Worm (Caenorhabditis elegans) whole organism, midembryonic: ENCODE measurements around the gene T01H10.11.

Source experiments
- T22C8.4 ChIP-seq: fragments of 200-800 bp; sonication (Bioruptor generic); IDR thresholded peaks from 2 replicates; pipeline ENCODE4 v1.3.6; 2022; ENCODE audit warnings: missing genetic modification characterization, missing compliant biosample characterization
- cog-1 ChIP-seq: sonication (generic microtip); optimal IDR thresholded peaks from 2 replicates; lab custom pipeline; 2016; ENCODE audit warnings: missing genetic modification characterization, missing compliant biosample characterization
- flt-1 ChIP-seq: fragments of 200-800 bp; sonication (Bioruptor generic); IDR thresholded peaks from 2 replicates; pipeline ENCODE4 v1.3.6; 2022; ENCODE audit warnings: missing genetic modification characterization, missing compliant biosample characterization
- klf-2 ChIP-seq: fragments of 200-800 bp; sonication (Bioruptor generic); conservative IDR thresholded peaks from 2 replicates; pipeline ENCODE4 v1.3.6; 2022; ENCODE audit warnings: missing genetic modification reagents, missing genetic modification characterization, missing compliant biosample characterization
- med-1 ChIP-seq: sonication (generic microtip); optimal IDR thresholded peaks from 2 replicates; lab custom pipeline; 2017; ENCODE audit warnings: missing genetic modification characterization, mild to moderate bottlenecking, missing compliant biosample characterization, antibody characterized with exemption, missing genetic modification reagents; ENCODE audit not compliant: insufficient read depth
- ref-1 ChIP-seq: fragments of 200-800 bp; sonication (Bioruptor generic); conservative IDR thresholded peaks from 2 replicates; pipeline ENCODE4 v1.3.6; 2022; ENCODE audit warnings: missing genetic modification reagents, missing genetic modification characterization, missing compliant biosample characterization
- tab-1 ChIP-seq: fragments of 200-800 bp; sonication (Bioruptor generic); IDR thresholded peaks from 2 replicates; pipeline ENCODE4 v1.3.6; 2022; ENCODE audit warnings: missing genetic modification characterization, missing compliant biosample characterization
- ztf-23 ChIP-seq: fragments of 200-800 bp; sonication (Bioruptor generic); IDR thresholded peaks from 2 replicates; pipeline ENCODE4 v1.3.6; 2022; ENCODE audit warnings: missing genetic modification reagents, missing genetic modification characterization, missing compliant biosample characterization
- ztf-29 ChIP-seq: fragments of 200-800 bp; sonication (Bioruptor generic); IDR thresholded peaks from 2 replicates; pipeline ENCODE4 v1.3.6; 2022; ENCODE audit warnings: missing genetic modification reagents, missing genetic modification characterization, missing compliant biosample characterization

Gene T01H10.11

DNA sequence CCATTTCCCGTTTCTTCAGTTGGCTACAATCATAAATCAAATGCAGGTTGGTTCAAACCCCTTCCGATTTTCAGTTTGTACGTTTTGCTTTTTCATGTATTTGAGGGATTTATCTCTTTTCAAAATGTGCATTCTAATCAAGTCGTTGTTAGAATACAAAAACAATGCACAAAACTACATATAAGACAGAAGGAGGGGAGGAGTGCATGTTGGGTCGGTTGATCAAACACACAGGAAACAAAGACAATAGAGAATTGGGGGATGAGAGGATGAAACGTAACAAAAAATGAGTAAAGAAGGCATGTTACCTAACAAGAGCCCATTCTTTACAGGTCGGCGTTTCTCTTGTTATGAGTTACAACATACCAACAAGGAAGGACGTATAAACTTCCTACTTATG is 25.3 kb upstream of the T01H10.11 start:
- TF ChIP-seq ztf-23 (GFP tag; lab: Robert Waterston, UW) = no peak
- no peak for TF ChIP-seq ref-1
- no peak for TF ChIP-seq klf-2
- TF ChIP-seq T22C8.4 = no peak
- TF ChIP-seq med-1 (GFP tag; lab: Kevin White, UChicago) = no peak
- TF ChIP-seq flt-1 = no peak
- no peak for TF ChIP-seq tab-1 (GFP tag; lab: Robert Waterston, UW)
- TF ChIP-seq cog-1 (tag; lab: Kevin White, UChicago) = no peak
- TF ChIP-seq ztf-29 (GFP tag; lab: Robert Waterston, UW) = no peak

DNA sequence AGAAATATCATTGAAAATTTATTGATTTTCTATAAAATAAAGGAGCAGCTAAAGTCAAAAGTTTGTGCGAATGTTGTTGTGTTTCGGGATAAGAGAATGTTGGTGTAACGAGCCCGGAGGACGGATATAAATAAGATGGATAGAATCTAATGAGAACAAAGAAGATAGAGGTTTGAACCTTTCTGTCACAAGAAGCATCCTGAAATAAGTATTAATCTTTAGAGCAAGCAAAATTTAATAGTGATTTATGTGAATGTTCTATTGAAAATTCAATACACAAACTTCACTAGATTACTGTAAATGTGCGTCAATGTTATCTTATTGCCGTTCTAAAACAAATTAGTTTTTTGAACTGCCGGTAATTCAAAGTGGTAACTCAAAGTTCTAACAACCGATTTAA is 19.5 kb upstream of the T01H10.11 start, which contains the start of gene W03G11.3:
Gene W03G11.3, minus strand, starts transcription at position 101 of the 400 bp plus-strand sequence.
- TF ChIP-seq tab-1 (GFP tag; lab: Robert Waterston, UW) = no peak
- TF ChIP-seq ztf-29 (GFP tag; lab: Robert Waterston, UW) = no peak
- no peak for TF ChIP-seq flt-1
- TF ChIP-seq cog-1 (tag; lab: Kevin White, UChicago) = no peak
- TF ChIP-seq med-1 (GFP tag; lab: Kevin White, UChicago) = no peak
- no peak for TF ChIP-seq ztf-23 (GFP tag; lab: Robert Waterston, UW)

DNA sequence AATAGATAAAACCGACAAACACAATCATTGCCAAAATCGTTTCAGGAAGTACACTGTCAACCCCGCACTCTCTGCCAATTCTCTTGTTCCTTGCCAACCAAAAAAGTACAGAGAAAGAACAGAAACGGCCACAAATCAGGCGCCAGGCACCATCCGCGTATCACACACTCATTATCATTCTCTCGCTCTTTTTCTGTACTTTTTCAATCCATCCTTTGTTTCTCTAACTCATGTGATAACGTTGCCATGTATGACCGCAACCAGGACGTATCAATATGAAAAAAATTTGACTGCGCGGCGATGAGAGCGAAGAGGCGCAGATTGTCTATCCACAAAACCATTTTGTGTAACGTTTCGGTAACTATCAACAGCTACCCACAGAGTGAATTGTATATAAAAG is 18.6 kb upstream of the T01H10.11 start, which contains the start of gene col-181:
Gene col-181, plus strand, starts transcription at position 301 of the 400 bp plus-strand sequence.
- TF ChIP-seq cog-1 (tag; lab: Kevin White, UChicago) = no peak
- TF ChIP-seq tab-1 (GFP tag; lab: Robert Waterston, UW) = no peak
- no peak for TF ChIP-seq flt-1
- no peak for TF ChIP-seq T22C8.4
- TF ChIP-seq med-1 (GFP tag; lab: Kevin White, UChicago) = no peak

DNA sequence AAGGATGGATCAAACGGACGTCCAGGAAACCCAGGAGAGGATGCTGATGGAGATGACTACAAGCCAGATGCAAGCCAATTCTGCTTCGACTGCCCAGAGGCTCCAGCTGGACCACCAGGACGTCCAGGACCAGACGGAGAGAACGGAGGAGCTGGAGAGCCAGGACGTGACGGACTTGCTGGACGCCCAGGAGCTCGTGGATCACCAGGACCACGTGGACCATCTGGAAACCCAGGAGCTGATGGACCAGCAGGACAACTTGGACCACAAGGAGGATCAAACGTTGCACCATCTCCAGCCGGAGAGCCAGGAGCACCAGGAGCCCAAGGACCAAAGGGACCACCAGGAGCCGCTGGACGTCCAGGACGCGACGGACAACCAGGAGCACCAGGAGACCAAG is 17.8 kb upstream of the T01H10.11 start:
- TF ChIP-seq flt-1 (no peak), klf-2 (no peak), med-1 (GFP tag; lab: Kevin White, UChicago) (no peak), ztf-23 (GFP tag; lab: Robert Waterston, UW) (no peak), cog-1 (tag; lab: Kevin White, UChicago) (no peak), tab-1 (GFP tag; lab: Robert Waterston, UW) (no peak), T22C8.4 (no peak), ztf-29 (GFP tag; lab: Robert Waterston, UW) (no peak), ref-1 (no peak)

DNA sequence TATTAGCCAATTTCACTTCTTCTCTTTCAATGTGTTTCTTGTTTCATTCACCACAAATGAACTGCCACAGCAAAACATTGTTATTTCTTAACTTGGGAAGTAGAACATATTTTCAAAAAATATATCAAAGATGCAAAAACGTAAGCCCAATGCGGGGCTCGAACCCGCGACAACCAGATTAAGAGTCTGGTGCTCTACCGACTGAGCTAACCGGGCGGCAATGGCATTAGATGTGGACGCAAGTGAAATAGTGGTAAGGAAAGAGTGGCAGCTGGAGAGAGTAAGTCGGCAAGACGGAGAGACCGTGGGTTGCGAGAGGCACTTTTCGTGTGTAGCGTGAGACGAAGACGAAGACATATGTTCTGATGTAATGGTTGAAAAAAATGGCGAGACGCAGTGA is 17.2 kb upstream of the T01H10.11 start:
- TF ChIP-seq ztf-23 (GFP tag; lab: Robert Waterston, UW) (peak; percentile 98), tab-1 (GFP tag; lab: Robert Waterston, UW) (no peak; the same call in 1 of the 2 replicates), cog-1 (tag; lab: Kevin White, UChicago) (peak; percentile 95), klf-2 (peak; percentile 98), ref-1 (peak; percentile 96), med-1 (GFP tag; lab: Kevin White, UChicago) (peak; percentile 90), ztf-29 (GFP tag; lab: Robert Waterston, UW) (peak; percentile 98), T22C8.4 (peak; percentile 97), flt-1 (peak; percentile 99)

DNA sequence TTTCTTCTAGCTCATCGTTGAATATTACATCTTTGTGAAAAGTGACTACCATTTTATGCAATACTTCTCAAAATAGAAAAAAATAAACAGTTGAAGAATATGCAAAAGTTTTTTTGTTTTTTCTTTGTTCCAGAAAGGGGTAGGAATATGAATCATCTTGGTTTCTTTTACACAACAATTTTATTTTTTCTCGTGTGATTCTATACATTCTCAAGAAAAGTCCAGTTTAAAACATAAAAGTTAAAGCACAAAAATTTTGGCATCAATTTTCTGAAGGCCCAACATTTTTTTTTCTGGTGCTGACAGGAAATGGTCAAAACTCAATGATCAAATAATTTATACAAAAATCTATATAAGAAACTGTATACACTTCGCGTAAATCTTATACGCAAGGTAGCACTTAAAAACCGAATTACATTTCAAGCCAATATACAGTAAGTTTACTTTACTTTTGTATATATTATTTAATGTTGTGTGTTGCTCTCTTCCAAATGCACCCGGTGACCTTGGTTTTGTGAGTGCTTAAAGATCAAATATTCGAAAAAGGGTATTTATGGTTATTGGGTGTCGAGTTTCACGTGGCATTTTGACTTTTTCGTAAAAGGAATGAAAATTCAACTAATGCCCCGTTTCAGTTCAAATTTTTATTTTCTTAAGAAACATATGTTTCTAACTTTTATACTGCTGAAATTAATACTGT is 14.6 kb upstream of the T01H10.11 start, which contains the start of the genes W03G11.2 and lgc-13:
Gene W03G11.2, minus strand, starts transcription at position 101 of the 700 bp plus-strand sequence.
Gene lgc-13, plus strand, starts transcription at position 650 of the 700 bp plus-strand sequence.
- TF ChIP-seq ref-1 (no peak), tab-1 (GFP tag; lab: Robert Waterston, UW) (no peak), flt-1 (no peak), med-1 (GFP tag; lab: Kevin White, UChicago) (no peak), ztf-29 (GFP tag; lab: Robert Waterston, UW) (no peak), cog-1 (tag; lab: Kevin White, UChicago) (no peak), klf-2 (no peak), ztf-23 (GFP tag; lab: Robert Waterston, UW) (no peak), T22C8.4 (no peak)

DNA sequence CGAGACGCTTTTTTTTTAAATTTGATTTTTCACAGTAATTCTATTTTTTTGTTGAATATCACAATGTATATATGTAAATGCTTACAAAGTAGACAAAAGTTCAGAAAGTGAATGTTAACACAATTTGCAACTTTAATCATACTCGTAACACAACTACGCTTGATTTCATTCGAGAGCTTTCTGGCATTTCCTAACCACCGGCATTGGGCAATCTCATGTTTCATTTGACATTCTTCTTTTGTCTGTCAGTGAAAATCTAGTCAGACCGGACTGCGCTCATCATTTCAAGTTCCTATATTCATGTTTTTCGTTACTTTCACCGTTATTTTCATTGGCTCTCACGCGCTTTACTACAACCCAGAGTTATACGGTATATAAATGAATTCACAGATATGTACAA is 12.0 kb upstream of the T01H10.11 start, which contains the start of gene lgc-14:
Gene lgc-14, plus strand, starts transcription at position 301 of the 400 bp plus-strand sequence.
- TF ChIP-seq tab-1 (GFP tag; lab: Robert Waterston, UW) (no peak), ztf-29 (GFP tag; lab: Robert Waterston, UW) (no peak), cog-1 (tag; lab: Kevin White, UChicago) (no peak), T22C8.4 (no peak), med-1 (GFP tag; lab: Kevin White, UChicago) (no peak), ref-1 (no peak), klf-2 (no peak), flt-1 (no peak), ztf-23 (GFP tag; lab: Robert Waterston, UW) (no peak)

DNA sequence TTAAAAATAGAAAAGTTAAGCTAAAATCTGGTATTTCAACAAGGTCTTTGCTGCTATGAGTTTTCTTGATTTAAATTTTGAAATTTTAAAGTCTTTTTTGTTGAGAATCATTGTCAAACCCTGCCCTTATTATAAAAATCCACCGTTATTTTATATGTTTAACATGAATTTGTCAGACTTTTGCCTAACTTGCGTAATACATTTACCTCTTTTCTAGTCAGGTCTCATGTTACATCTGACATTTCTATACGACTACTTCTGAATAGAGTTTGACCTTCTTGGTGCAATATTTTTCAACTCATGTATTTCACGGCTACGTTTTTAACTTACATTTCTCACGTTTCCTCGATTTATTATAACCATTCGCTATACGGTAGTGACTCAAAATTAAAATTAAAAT is 9.2 kb upstream of the T01H10.11 start, which contains the start of gene lgc-15:
Gene lgc-15, plus strand, starts transcription at position 301 of the 400 bp plus-strand sequence.
- TF ChIP-seq ztf-23 (GFP tag; lab: Robert Waterston, UW) (no peak), ztf-29 (GFP tag; lab: Robert Waterston, UW) (no peak), klf-2 (no peak), ref-1 (no peak), T22C8.4 (no peak), med-1 (GFP tag; lab: Kevin White, UChicago) (no peak), cog-1 (tag; lab: Kevin White, UChicago) (no peak), tab-1 (GFP tag; lab: Robert Waterston, UW) (no peak), flt-1 (no peak)

DNA sequence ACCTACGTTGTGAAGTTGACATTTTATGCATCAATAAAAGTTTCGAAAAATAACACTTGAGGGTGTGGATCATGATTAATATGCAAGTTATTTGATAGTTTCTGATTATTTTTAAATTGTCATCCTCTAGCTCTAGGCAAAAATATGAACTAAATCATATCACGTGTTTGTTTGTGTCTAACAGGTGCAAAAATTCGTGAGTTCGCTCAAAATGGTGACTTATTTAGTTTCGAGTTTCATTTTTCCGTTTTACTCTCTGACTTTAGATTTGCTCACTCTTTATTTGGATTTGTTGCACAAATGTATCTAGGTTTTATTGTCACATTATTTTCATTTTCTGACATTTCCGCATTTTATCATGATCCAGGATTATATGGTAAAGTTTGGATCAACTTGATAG is 4.9 kb upstream of the T01H10.11 start, which contains the start of gene lgc-16:
Gene lgc-16, plus strand, starts transcription at position 301 of the 400 bp plus-strand sequence.
- no peak for TF ChIP-seq T22C8.4
- no peak for TF ChIP-seq ref-1
- no peak for TF ChIP-seq ztf-29 (GFP tag; lab: Robert Waterston, UW)
- TF ChIP-seq flt-1 = no peak
- TF ChIP-seq ztf-23 (GFP tag; lab: Robert Waterston, UW) = no peak
- TF ChIP-seq tab-1 (GFP tag; lab: Robert Waterston, UW) = no peak
- no peak for TF ChIP-seq cog-1 (tag; lab: Kevin White, UChicago)
- no peak for TF ChIP-seq klf-2
- no peak for TF ChIP-seq med-1 (GFP tag; lab: Kevin White, UChicago)
